Fruit fly (Drosophila melanogaster) whole organism, embryonic: ENCODE results near the gene Vajk3.
A peak's percentile ranks its signal among the peaks of the same experiment; 100 is the strongest.

Experiments
- Atf6 ChIP-seq: fragments of 200-800 bp; sonication (Bioruptor generic); IDR thresholded peaks from 2 replicates; pipeline ENCODE4 v1.3.6; 2022; ENCODE audit warnings: missing biosample characterization, missing genetic modification characterization
- CG10209 ChIP-seq: fragments of 200-800 bp; sonication (Bioruptor generic); optimal IDR thresholded peaks from 3 replicates; lab custom pipeline; 2017; ENCODE audit warnings: missing biosample characterization, mild to moderate bottlenecking, missing genetic modification characterization, missing genetic modification reagents
- CG10321 ChIP-seq: fragments of 200-800 bp; sonication (Bioruptor generic); IDR thresholded peaks from 2 replicates; pipeline ENCODE4 v1.3.6; 2022; ENCODE audit warnings: missing biosample characterization, missing genetic modification characterization
- CG10565 ChIP-seq: fragments of 200-800 bp; sonication (Bioruptor generic); optimal IDR thresholded peaks from 3 replicates; lab custom pipeline; 2016; ENCODE audit warnings: missing biosample characterization, mild to moderate bottlenecking, missing genetic modification characterization
- CG10654 ChIP-seq: fragments of 200-800 bp; sonication (Bioruptor generic); optimal IDR thresholded peaks from 2 replicates; lab custom pipeline; 2016; ENCODE audit warnings: missing biosample characterization, missing genetic modification characterization
- CG11456 ChIP-seq: fragments of 200-800 bp; sonication (Bioruptor generic); IDR thresholded peaks from 3 replicates; pipeline ENCODE4 v1.3.6; 2022; ENCODE audit warnings: missing biosample characterization, missing genetic modification characterization
- CG13775 ChIP-seq: fragments of 200-800 bp; sonication (Bioruptor generic); optimal IDR thresholded peaks from 3 replicates; lab custom pipeline; 2017; ENCODE audit warnings: missing biosample characterization, mild to moderate bottlenecking, missing genetic modification characterization
- CG14441 ChIP-seq: fragments of 200-800 bp; sonication (Bioruptor generic); IDR thresholded peaks from 2 replicates; pipeline ENCODE4 v1.3.6; 2022; ENCODE audit warnings: missing biosample characterization, missing genetic modification characterization
- CG1647 ChIP-seq: fragments of 200-800 bp; sonication (Bioruptor generic); optimal IDR thresholded peaks from 3 replicates; lab custom pipeline; 2016; ENCODE audit warnings: missing biosample characterization, missing genetic modification characterization
- CG17361 ChIP-seq: fragments of 200-800 bp; sonication (Bioruptor generic); IDR thresholded peaks from 3 replicates; pipeline ENCODE4 v1.3.6; 2022; ENCODE audit warnings: missing biosample characterization, missing genetic modification characterization
- CG17912 ChIP-seq: fragments of 200-800 bp; sonication (Bioruptor generic); optimal IDR thresholded peaks from 2 replicates; lab custom pipeline; 2018; ENCODE audit warnings: missing biosample characterization, mild to moderate bottlenecking, missing genetic modification characterization
- CG2120 ChIP-seq: fragments of 200-800 bp; sonication (Bioruptor generic); optimal IDR thresholded peaks from 3 replicates; lab custom pipeline; 2016; ENCODE audit warnings: missing biosample characterization, missing genetic modification characterization
- CG2875 ChIP-seq: fragments of 200-800 bp; sonication (Bioruptor generic); optimal IDR thresholded peaks from 2 replicates; lab custom pipeline; 2017; ENCODE audit warnings: missing biosample characterization, mild to moderate bottlenecking, missing genetic modification characterization, missing genetic modification reagents
- CG3407 ChIP-seq: fragments of 200-800 bp; sonication (Bioruptor generic); optimal IDR thresholded peaks from 2 replicates; lab custom pipeline; 2018; ENCODE audit warnings: missing biosample characterization, mild to moderate bottlenecking, missing genetic modification characterization
- CG6791 ChIP-seq: fragments of 200-800 bp; sonication (Bioruptor generic); IDR thresholded peaks from 3 replicates; pipeline ENCODE4 v1.3.6; 2022; ENCODE audit warnings: missing biosample characterization, missing genetic modification characterization; ENCODE audit not compliant: partially characterized antibody
- CG7839 ChIP-seq: fragments of 200-800 bp; sonication (Bioruptor generic); optimal IDR thresholded peaks from 3 replicates; lab custom pipeline; 2018; ENCODE audit warnings: missing biosample characterization, mild to moderate bottlenecking, missing genetic modification characterization, moderate library complexity
- D19A ChIP-seq: fragments of 200-800 bp; optimal IDR thresholded peaks from 3 replicates; lab custom pipeline; 2019; ENCODE audit warnings: missing biosample characterization, mild to moderate bottlenecking, missing genetic modification characterization, moderate library complexity
- Doc3 ChIP-seq: fragments of 200-800 bp; sonication (Bioruptor generic); IDR thresholded peaks from 3 replicates; pipeline ENCODE4 v1.3.6; 2022; ENCODE audit warnings: missing biosample characterization, missing genetic modification characterization; ENCODE audit not compliant: partially characterized antibody
- Hand ChIP-seq: fragments of 200-800 bp; sonication (Bioruptor generic); optimal IDR thresholded peaks from 2 replicates; lab custom pipeline; 2017; ENCODE audit warnings: mild to moderate bottlenecking, missing biosample characterization, missing genetic modification reagents, missing genetic modification characterization
- Hmr ChIP-seq: fragments of 200-800 bp; sonication (Bioruptor generic); optimal IDR thresholded peaks from 3 replicates; lab custom pipeline; 2017; ENCODE audit warnings: mild to moderate bottlenecking, missing biosample characterization, missing genetic modification reagents, missing genetic modification characterization
- Hsf ChIP-seq: fragments of 200-800 bp; sonication (Bioruptor generic); optimal IDR thresholded peaks from 3 replicates; lab custom pipeline; 2016; ENCODE audit warnings: missing biosample characterization, missing genetic modification characterization
- Jarid2 ChIP-seq: fragments of 200-800 bp; sonication (Bioruptor generic); optimal IDR thresholded peaks from 3 replicates; lab custom pipeline; 2017; ENCODE audit warnings: mild to moderate bottlenecking, missing biosample characterization, missing genetic modification reagents, missing genetic modification characterization
- Lhr ChIP-seq: fragments of 200-800 bp; sonication (Bioruptor generic); optimal IDR thresholded peaks from 3 replicates; lab custom pipeline; 2017; ENCODE audit warnings: mild to moderate bottlenecking, missing biosample characterization, missing genetic modification reagents, missing genetic modification characterization
- Mrtf ChIP-seq: fragments of 200-800 bp; sonication (Bioruptor generic); IDR thresholded peaks from 3 replicates; pipeline ENCODE4 v1.3.6; 2022; ENCODE audit warnings: missing biosample characterization, missing genetic modification characterization
- NK7.1 ChIP-seq: fragments of 200-800 bp; sonication (Bioruptor generic); optimal IDR thresholded peaks from 3 replicates; lab custom pipeline; 2016; ENCODE audit warnings: missing biosample characterization, missing genetic modification characterization
- Nf-YB ChIP-seq: fragments of 200-800 bp; sonication (Bioruptor generic); optimal IDR thresholded peaks from 3 replicates; lab custom pipeline; 2019; ENCODE audit warnings: missing biosample characterization, mild to moderate bottlenecking, missing genetic modification characterization, moderate library complexity
- Side ChIP-seq: fragments of 200-800 bp; sonication (Bioruptor generic); optimal IDR thresholded peaks from 2 replicates; lab custom pipeline; 2016; ENCODE audit warnings: missing biosample characterization, missing genetic modification characterization
- aop ChIP-seq: fragments of 200-800 bp; sonication (Bioruptor generic); IDR thresholded peaks from 2 replicates; pipeline ENCODE4 v1.3.6; 2022; ENCODE audit warnings: missing biosample characterization, missing genetic modification characterization
- corto ChIP-seq: fragments of 200-800 bp; sonication (Bioruptor generic); optimal IDR thresholded peaks from 2 replicates; lab custom pipeline; 2016; ENCODE audit warnings: missing biosample characterization, mild to moderate bottlenecking, missing genetic modification characterization, moderate library complexity
- cwo ChIP-seq: fragments of 200-800 bp; sonication (Bioruptor generic); optimal IDR thresholded peaks from 3 replicates; lab custom pipeline; 2017; ENCODE audit warnings: missing biosample characterization, missing genetic modification characterization, mild to moderate bottlenecking, moderate library complexity, missing genetic modification reagents
- da ChIP-seq: fragments of 200-800 bp; sonication (Bioruptor generic); optimal IDR thresholded peaks from 2 replicates; lab custom pipeline; 2016; ENCODE audit warnings: missing biosample characterization, missing genetic modification characterization
- danr ChIP-seq: fragments of 200-800 bp; sonication (Bioruptor generic); IDR thresholded peaks from 2 replicates; pipeline ENCODE4 v1.3.6; 2022; ENCODE audit warnings: missing biosample characterization, missing genetic modification characterization
- exex ChIP-seq: fragments of 200-800 bp; sonication (Bioruptor generic); optimal IDR thresholded peaks from 4 replicates; lab custom pipeline; 2018; ENCODE audit warnings: missing biosample characterization, mild to moderate bottlenecking, missing genetic modification characterization, moderate library complexity
- fd102C ChIP-seq: fragments of 200-800 bp; sonication (Bioruptor generic); optimal IDR thresholded peaks from 2 replicates; lab custom pipeline; 2018; ENCODE audit warnings: missing biosample characterization, mild to moderate bottlenecking, missing genetic modification characterization, moderate library complexity
- ftz-f1 ChIP-seq: fragments of 200-800 bp; sonication (Bioruptor generic); optimal IDR thresholded peaks from 2 replicates; lab custom pipeline; 2016; ENCODE audit warnings: missing biosample characterization, missing genetic modification characterization
- grn ChIP-seq: fragments of 200-800 bp; sonication (Bioruptor generic); optimal IDR thresholded peaks from 3 replicates; lab custom pipeline; 2017; ENCODE audit warnings: missing biosample characterization, missing genetic modification characterization
- inv ChIP-seq: fragments of 200-800 bp; sonication (Bioruptor generic); IDR thresholded peaks from 2 replicates; pipeline ENCODE4 v1.3.6; 2022; ENCODE audit warnings: missing biosample characterization, missing genetic modification characterization; ENCODE audit not compliant: partially characterized antibody
- kay ChIP-seq: fragments of 200-800 bp; sonication (Bioruptor generic); optimal IDR thresholded peaks from 2 replicates; lab custom pipeline; 2016; ENCODE audit warnings: missing biosample characterization, missing genetic modification characterization
- kni ChIP-seq: fragments of 200-800 bp; sonication (Bioruptor generic); optimal IDR thresholded peaks from 3 replicates; lab custom pipeline; 2017; ENCODE audit warnings: mild to moderate bottlenecking, missing biosample characterization, missing genetic modification reagents, missing genetic modification characterization
- mam ChIP-seq: fragments of 200-800 bp; sonication (Bioruptor generic); optimal IDR thresholded peaks from 3 replicates; lab custom pipeline; 2016; ENCODE audit warnings: missing biosample characterization, missing genetic modification characterization
- nerfin-1 ChIP-seq: fragments of 200-800 bp; sonication (Bioruptor generic); optimal IDR thresholded peaks from 3 replicates; lab custom pipeline; 2019; ENCODE audit warnings: missing biosample characterization, mild to moderate bottlenecking, missing genetic modification characterization, moderate library complexity
- psq ChIP-seq: fragments of 200-800 bp; sonication (Bioruptor generic); optimal IDR thresholded peaks from 2 replicates; lab custom pipeline; 2017; ENCODE audit warnings: missing biosample characterization, missing genetic modification characterization
- rib ChIP-seq: fragments of 200-800 bp; sonication (Bioruptor generic); IDR thresholded peaks from 2 replicates; pipeline ENCODE4 v1.3.6; 2022; ENCODE audit warnings: missing biosample characterization, missing genetic modification characterization
- schlank ChIP-seq: fragments of 200-800 bp; sonication (Bioruptor generic); optimal IDR thresholded peaks from 2 replicates; lab custom pipeline; 2018; ENCODE audit warnings: missing biosample characterization, mild to moderate bottlenecking, missing genetic modification characterization
- slbo ChIP-seq: fragments of 200-800 bp; sonication (Bioruptor generic); IDR thresholded peaks from 2 replicates; pipeline ENCODE4 v1.3.6; 2022; ENCODE audit warnings: missing biosample characterization, missing genetic modification characterization
- slou ChIP-seq: fragments of 200-800 bp; sonication (Bioruptor generic); optimal IDR thresholded peaks from 3 replicates; lab custom pipeline; 2016; ENCODE audit warnings: missing biosample characterization, missing genetic modification characterization
- sob ChIP-seq: fragments of 200-800 bp; sonication (Bioruptor generic); IDR thresholded peaks from 2 replicates; pipeline ENCODE4 v1.3.6; 2022; ENCODE audit warnings: missing biosample characterization, missing genetic modification characterization
- stwl ChIP-seq: fragments of 200-800 bp; sonication (Bioruptor generic); optimal IDR thresholded peaks from 3 replicates; lab custom pipeline; 2018; ENCODE audit warnings: missing biosample characterization, mild to moderate bottlenecking, missing genetic modification characterization, moderate library complexity
- sug ChIP-seq: fragments of 200-800 bp; optimal IDR thresholded peaks from 2 replicates; lab custom pipeline; 2019; ENCODE audit warnings: missing biosample characterization, mild to moderate bottlenecking, missing genetic modification characterization, moderate library complexity

Gene Vajk3

DNA sequence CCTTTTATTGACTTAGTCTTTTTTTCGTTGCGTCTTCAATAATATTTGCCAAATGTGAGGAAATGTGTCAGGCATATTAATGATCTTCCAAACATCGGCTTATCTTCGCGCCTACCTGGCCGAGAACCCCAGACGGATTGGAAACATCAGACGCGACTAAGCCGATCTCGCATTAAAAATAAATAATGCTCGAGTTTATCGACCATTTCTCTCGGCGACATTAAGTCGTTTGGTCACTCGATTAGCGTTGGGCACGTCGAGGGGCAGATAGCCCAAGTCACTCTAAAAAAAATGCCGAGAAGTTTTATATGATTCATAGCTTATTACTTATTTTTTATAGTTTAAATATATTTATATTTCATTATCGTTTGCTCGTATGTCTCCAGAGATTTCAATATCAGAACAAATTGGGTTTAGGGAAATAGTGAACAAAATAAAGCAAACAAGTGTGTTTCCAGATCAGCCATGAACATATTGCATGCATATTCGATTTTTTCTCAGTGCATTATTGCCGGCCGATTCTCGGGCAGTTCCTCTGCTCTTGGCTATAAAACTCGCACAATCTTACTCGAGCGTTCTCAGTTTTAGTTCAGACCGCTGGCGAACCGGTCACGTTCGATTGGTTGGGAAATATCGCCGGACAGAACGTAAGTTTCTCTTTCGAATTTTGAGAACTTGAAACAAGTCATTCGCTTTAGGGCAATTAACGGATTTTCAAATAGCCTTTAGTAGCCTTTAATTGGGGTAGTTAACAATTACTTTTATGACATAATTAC, 42.0 kb downstream of the Vajk3 start, which contains the start of gene Ance (continued):
- TF ChIP-seq kni (GFP tag; lab: Kevin White, UChicago) (peak; percentile 10), CG10209 (peak; percentile 51), ftz-f1 (no peak), Jarid2 (GFP tag; lab: Kevin White, UChicago) (peak; percentile 74), CG7839 (tag; lab: Kevin White, UChicago) (peak; percentile 77), corto (GFP tag; lab: Kevin White, UChicago) (no peak), schlank (tag; lab: Kevin White, UChicago) (peak; percentile 37), CG13775 (GFP tag; lab: Kevin White, UChicago) (peak; percentile 48), CG10565 (GFP tag; lab: Kevin White, UChicago) (no peak), sob (GFP tag; lab: Robert Waterston, UW) (peak; percentile 53; the same call in 1 of the 2 replicates), CG6791 (no peak), da (GFP tag; lab: Kevin White, UChicago) (no peak), grn (GFP tag; lab: Kevin White, UChicago) (no peak), Doc3 (GFP tag; lab: Robert Waterston, UW) (no peak), Hmr (GFP tag; lab: Kevin White, UChicago) (peak; percentile 54), Lhr (GFP tag; lab: Kevin White, UChicago) (no peak), Atf6 (GFP tag; lab: Robert Waterston, UW) (peak; percentile 69), CG11456 (0 out of 3 replicates have a peak, but pooled peaks have one; percentile 20), CG17361 (GFP tag; lab: Robert Waterston, UW) (no peak), rib (GFP tag; lab: Robert Waterston, UW) (peak; percentile 34; the same call in 1 of the 2 replicates), fd102C (GFP tag; lab: Kevin White, UChicago) (no peak), CG3407 (GFP tag; lab: Kevin White, UChicago) (no peak), danr (no peak), Side (no peak), exex (tag; lab: Kevin White, UChicago) (peak; percentile 99), Nf-YB (GFP tag; lab: Kevin White, UChicago) (no peak), NK7.1 (no peak), inv (GFP tag; lab: Robert Waterston, UW) (no peak), sug (tag; lab: Kevin White, UChicago) (peak; percentile 20), slou (GFP tag; lab: Kevin White, UChicago) (no peak), CG17912 (GFP tag; lab: Kevin White, UChicago) (no peak), CG1647 (no peak), kay (GFP tag; lab: Kevin White, UChicago) (no peak), CG2875 (GFP tag; lab: Kevin White, UChicago) (no peak), slbo (GFP tag; lab: Robert Waterston, UW) (peak; percentile 69), CG14441 (GFP tag; lab: Robert Waterston, UW) (peak; percentile 31; the same call in 1 of the 2 replicates), Mrtf (no peak), psq (GFP tag; lab: Kevin White, UChicago) (no peak), CG2120 (GFP tag; lab: Kevin White, UChicago) (peak; percentile 59), D19A (tag; lab: Kevin White, UChicago) (no peak), Hand (GFP tag; lab: Kevin White, UChicago) (peak; percentile 18), aop (GFP tag; lab: Robert Waterston, UW) (no peak), nerfin-1 (tag; lab: Kevin White, UChicago) (no peak), cwo (GFP tag; lab: Kevin White, UChicago) (peak; percentile 45), stwl (tag; lab: Kevin White, UChicago) (no peak), mam (no peak), Hsf (GFP tag; lab: Kevin White, UChicago) (no peak), CG10321 (GFP tag; lab: Robert Waterston, UW) (no peak), CG10654 (GFP tag; lab: Kevin White, UChicago) (no peak)
